Worm (Caenorhabditis elegans): Measurements from ENCODE around the gene K08B4.7.

The K08B4.7 gene

ce11 chrIV:6099770-6100169 is 7.6 kb upstream of the K08B4.7 start (continued):
- no peak for TF ChIP-seq mef-2 (tag; optimal IDR thresholded peaks at IDR 0.05)
- peak; percentile 60 for TF ChIP-seq snu-23 (GFP tag; optimal IDR thresholded peaks at IDR 0.05)
- TF ChIP-seq zag-1 (tag; optimal IDR thresholded peaks at IDR 0.05) = no peak
- TF ChIP-seq lin-39 (tag; optimal IDR thresholded peaks at IDR 0.05) = no peak
- no peak for TF ChIP-seq nhr-12 (tag; optimal IDR thresholded peaks at IDR 0.05)
- TF ChIP-seq hlh-4 (tag; optimal IDR thresholded peaks at IDR 0.05) = no peak
- TF ChIP-seq snpc-4 (tag; optimal IDR thresholded peaks at IDR 0.05) = no peak
- TF ChIP-seq mab-9 (GFP tag; IDR thresholded peaks at IDR 0.05) = no peak
- no peak for TF ChIP-seq C34B4.2 (tag; optimal IDR thresholded peaks at IDR 0.05)
- TF ChIP-seq F16B12.6 (tag; optimal IDR thresholded peaks at IDR 0.05) = no peak
- TF ChIP-seq ets-5 (GFP tag; IDR thresholded peaks at IDR 0.05) = no peak
- no peak for TF ChIP-seq Y116A8C.19 (tag; optimal IDR thresholded peaks at IDR 0.05; ENCODE audit: borderline replicate concordance)
- TF ChIP-seq hlh-17 (GFP tag; optimal IDR thresholded peaks at IDR 0.05; ENCODE audit: borderline replicate concordance) = no peak
- no peak for TF ChIP-seq egl-27 (tag; optimal IDR thresholded peaks at IDR 0.05)
- peak; percentile 83 for TF ChIP-seq lin-14 (GFP tag; optimal IDR thresholded peaks at IDR 0.05)
- TF ChIP-seq pag-3 (tag; optimal IDR thresholded peaks at IDR 0.05; ENCODE audit: borderline replicate concordance, insufficient read depth) = no peak
- TF ChIP-seq nhr-71 (tag; optimal IDR thresholded peaks at IDR 0.05) = peak; percentile 81
- TF ChIP-seq ama-1 (optimal IDR thresholded peaks at IDR 0.05) = no peak
- peak; percentile 52 to 95 (median 86) for TF ChIP-seq elt-3 (tag; optimal IDR thresholded peaks at IDR 0.05)
- no peak for TF ChIP-seq ceh-82 (tag; optimal IDR thresholded peaks at IDR 0.05)
- peak; percentile 90 for TF ChIP-seq vab-15 (tag; optimal IDR thresholded peaks at IDR 0.05)
- TF ChIP-seq nhr-47 (tag; optimal IDR thresholded peaks at IDR 0.05) = peak; percentile 43
- TF ChIP-seq C16A3.4 (tag; optimal IDR thresholded peaks at IDR 0.05) = peak; percentile 24
- peak; percentile 87 for TF ChIP-seq grh-1 (GFP tag; IDR thresholded peaks at IDR 0.05)
- TF ChIP-seq pqm-1 (tag; optimal IDR thresholded peaks at IDR 0.05) = peak; percentile 4
- TF ChIP-seq nhr-11 (tag; optimal IDR thresholded peaks at IDR 0.05) = no peak
- TF ChIP-seq lin-13 (GFP tag; optimal IDR thresholded peaks at IDR 0.05) = no peak
- TF ChIP-seq ceh-63 (GFP tag; optimal IDR thresholded peaks at IDR 0.05) = no peak
- peak in 1 of 3 experiments; percentile 26 for TF ChIP-seq dpl-1 (GFP tag; optimal IDR thresholded peaks at IDR 0.05)
- TF ChIP-seq isw-1 (GFP tag; IDR thresholded peaks at IDR 0.05) = no peak
- peak; percentile 77 for TF ChIP-seq nhr-90 (tag; optimal IDR thresholded peaks at IDR 0.05; ENCODE audit: poor library complexity)
- TF ChIP-seq lir-3 (tag; optimal IDR thresholded peaks at IDR 0.05; ENCODE audit: poor library complexity) = no peak
- no peak for TF ChIP-seq sup-37 (GFP tag; optimal IDR thresholded peaks at IDR 0.05)
- no peak for TF ChIP-seq nhr-237 (tag; optimal IDR thresholded peaks at IDR 0.05)
- TF ChIP-seq nhr-19 (GFP tag; conservative IDR thresholded peaks at IDR 0.05) = peak; percentile 58
- no peak for TF ChIP-seq ceh-90 (tag; optimal IDR thresholded peaks at IDR 0.05)
- no peak for TF ChIP-seq jun-1 (tag; optimal IDR thresholded peaks at IDR 0.05)
- no peak for TF ChIP-seq sptf-1 (tag; optimal IDR thresholded peaks at IDR 0.05)
- peak in 1 of 2 experiments; percentile 68 for TF ChIP-seq lin-35 (GFP tag; optimal IDR thresholded peaks at IDR 0.05)
- TF ChIP-seq fkh-8 (tag; optimal IDR thresholded peaks at IDR 0.05) = no peak
- TF ChIP-seq tlp-1 (tag; optimal IDR thresholded peaks at IDR 0.05) = no peak
- TF ChIP-seq fkh-4 (tag; optimal IDR thresholded peaks at IDR 0.05; ENCODE audit: borderline replicate concordance) = no peak
- no peak for TF ChIP-seq pax-3 (tag; optimal IDR thresholded peaks at IDR 0.05)
- no peak for TF ChIP-seq fkh-10 (GFP tag; optimal IDR thresholded peaks at IDR 0.05)
- no peak for TF ChIP-seq ces-1 (GFP tag; optimal IDR thresholded peaks at IDR 0.05)
- TF ChIP-seq nhr-84 (tag; optimal IDR thresholded peaks at IDR 0.05) = no peak
- no peak for TF ChIP-seq sox-4 (tag; optimal IDR thresholded peaks at IDR 0.05)
- peak; percentile 98 for TF ChIP-seq nhr-85 (tag)
- TF ChIP-seq aha-1 (tag; optimal IDR thresholded peaks at IDR 0.05) = no peak
- no peak for TF ChIP-seq egl-13 (tag; optimal IDR thresholded peaks at IDR 0.05)
- TF ChIP-seq dsc-1 (tag; optimal IDR thresholded peaks at IDR 0.05) = no peak
